Worm (Caenorhabditis elegans): Measurements from ENCODE around the gene grl-17.

DNA sequence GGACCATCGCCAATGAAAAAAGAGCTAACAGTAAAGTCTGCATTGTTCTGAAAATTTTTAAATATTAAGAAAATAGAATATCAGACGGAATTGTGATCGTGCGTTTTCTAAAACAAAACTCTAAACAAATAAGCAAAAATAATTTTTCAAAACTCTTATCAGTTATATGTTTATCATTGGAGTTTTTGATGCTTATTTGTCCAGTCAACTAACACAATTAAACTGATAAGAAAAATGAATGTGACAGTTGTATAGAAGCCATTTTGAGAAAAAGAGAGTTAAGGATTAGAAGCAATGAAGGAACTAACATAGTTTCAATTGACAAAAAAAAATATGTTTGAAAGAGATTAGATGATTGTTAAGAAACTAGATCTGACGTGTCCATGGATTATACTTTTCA, 33.0 kb downstream of the grl-17 start, which contains the start of gene ttr-44:
- TF ChIP-seq tra-4 (tag; optimal IDR thresholded peaks at IDR 0.05) (no peak), hmbx-1 (tag; optimal IDR thresholded peaks at IDR 0.05) (no peak), ama-1 (optimal IDR thresholded peaks at IDR 0.05) (no peak), tbx-11 (GFP tag; IDR thresholded peaks at IDR 0.05) (no peak)
